Fruit fly (Drosophila melanogaster) whole organism, embryonic: Measurements from ENCODE around the gene RabX5.

Source experiments
- Aef1 ChIP-seq: fragments of 200-800 bp; sonication (Bioruptor generic); IDR thresholded peaks from 3 replicates; pipeline ENCODE4 v1.3.6; 2022; ENCODE audit warnings: missing biosample characterization, missing genetic modification characterization
- Bgb ChIP-seq: fragments of 200-800 bp; sonication (Bioruptor generic); IDR thresholded peaks from 2 replicates; pipeline ENCODE4 v1.3.6; 2022; ENCODE audit warnings: missing biosample characterization, missing genetic modification characterization; ENCODE audit not compliant: partially characterized antibody
- Blimp-1 ChIP-seq: fragments of 200-800 bp; sonication (Bioruptor generic); optimal IDR thresholded peaks from 3 replicates; lab custom pipeline; 2018; ENCODE audit warnings: missing biosample characterization, missing genetic modification characterization, mild to moderate bottlenecking, moderate library complexity, missing genetic modification reagents
- BtbVII ChIP-seq: fragments of 200-800 bp; sonication (Bioruptor generic); optimal IDR thresholded peaks from 3 replicates; lab custom pipeline; 2017; ENCODE audit warnings: missing biosample characterization, mild to moderate bottlenecking, missing genetic modification characterization
- CG12155 ChIP-seq: fragments of 200-800 bp; sonication (Bioruptor generic); optimal IDR thresholded peaks from 3 replicates; lab custom pipeline; 2016; ENCODE audit warnings: missing biosample characterization, missing genetic modification characterization
- CG14860 ChIP-seq: fragments of 200-800 bp; sonication (Bioruptor generic); IDR thresholded peaks from 3 replicates; pipeline ENCODE4 v1.3.6; 2022; ENCODE audit warnings: missing biosample characterization, missing genetic modification characterization; ENCODE audit not compliant: partially characterized antibody
- CG1647 ChIP-seq: fragments of 200-800 bp; sonication (Bioruptor generic); optimal IDR thresholded peaks from 3 replicates; lab custom pipeline; 2016; ENCODE audit warnings: missing biosample characterization, missing genetic modification characterization
- CG17829 ChIP-seq: fragments of 200-800 bp; optimal IDR thresholded peaks from 2 replicates; lab custom pipeline; 2019; ENCODE audit warnings: missing biosample characterization, mild to moderate bottlenecking, missing genetic modification characterization, moderate library complexity
- CG2202 ChIP-seq: fragments of 200-800 bp; sonication (Bioruptor generic); optimal IDR thresholded peaks from 2 replicates; lab custom pipeline; 2018; ENCODE audit warnings: missing biosample characterization, mild to moderate bottlenecking, missing genetic modification characterization
- CG2875 ChIP-seq: fragments of 200-800 bp; sonication (Bioruptor generic); optimal IDR thresholded peaks from 2 replicates; lab custom pipeline; 2017; ENCODE audit warnings: missing biosample characterization, mild to moderate bottlenecking, missing genetic modification characterization, missing genetic modification reagents
- CG30431 ChIP-seq: fragments of 200-800 bp; sonication (Bioruptor generic); optimal IDR thresholded peaks from 2 replicates; lab custom pipeline; 2017; ENCODE audit warnings: missing biosample characterization, missing genetic modification characterization
- CG6791 ChIP-seq: fragments of 200-800 bp; sonication (Bioruptor generic); IDR thresholded peaks from 3 replicates; pipeline ENCODE4 v1.3.6; 2022; ENCODE audit warnings: missing biosample characterization, missing genetic modification characterization; ENCODE audit not compliant: partially characterized antibody
- CG6854 ChIP-seq: fragments of 200-800 bp; sonication (Bioruptor generic); optimal IDR thresholded peaks from 3 replicates; lab custom pipeline; 2017; ENCODE audit warnings: missing biosample characterization, mild to moderate bottlenecking, missing genetic modification characterization
- CG7372 ChIP-seq: fragments of 200-800 bp; sonication (Bioruptor generic); IDR thresholded peaks from 2 replicates; pipeline ENCODE4 v1.3.6; 2022; ENCODE audit warnings: missing biosample characterization, missing genetic modification characterization
- CG7963 ChIP-seq: fragments of 200-800 bp; sonication (Bioruptor generic); IDR thresholded peaks from 3 replicates; pipeline ENCODE4 v1.3.6; 2022; ENCODE audit warnings: missing biosample characterization, missing genetic modification characterization; ENCODE audit not compliant: partially characterized antibody
- CG8359 ChIP-seq: fragments of 200-800 bp; sonication (Bioruptor generic); optimal IDR thresholded peaks from 2 replicates; lab custom pipeline; 2017; ENCODE audit warnings: missing biosample characterization, mild to moderate bottlenecking, missing genetic modification characterization, borderline replicate concordance
- CG9876 ChIP-seq: fragments of 200-800 bp; sonication (Bioruptor generic); optimal IDR thresholded peaks from 2 replicates; lab custom pipeline; 2016; ENCODE audit warnings: missing biosample characterization, missing genetic modification characterization
- Deaf1 ChIP-seq: fragments of 200-800 bp; optimal IDR thresholded peaks from 3 replicates; lab custom pipeline; 2019; ENCODE audit warnings: missing biosample characterization, mild to moderate bottlenecking, missing genetic modification characterization, moderate library complexity
- Dll ChIP-seq: fragments of 200-800 bp; sonication (Bioruptor generic); IDR thresholded peaks from 4 replicates; pipeline ENCODE4 v1.3.6; 2022; ENCODE audit warnings: missing biosample characterization, missing genetic modification characterization; ENCODE audit not compliant: partially characterized antibody
- Dp ChIP-seq: fragments of 200-800 bp; sonication (Bioruptor generic); optimal IDR thresholded peaks from 2 replicates; lab custom pipeline; 2018; ENCODE audit warnings: missing biosample characterization, mild to moderate bottlenecking, missing genetic modification characterization, moderate library complexity
- E2f2 ChIP-seq: fragments of 200-800 bp; sonication (Bioruptor generic); IDR thresholded peaks from 2 replicates; pipeline ENCODE4 v1.3.6; 2022; ENCODE audit warnings: missing biosample characterization, missing genetic modification characterization
- Meics ChIP-seq: fragments of 200-800 bp; sonication (Bioruptor generic); optimal IDR thresholded peaks from 2 replicates; lab custom pipeline; 2017; ENCODE audit warnings: missing biosample characterization, mild to moderate bottlenecking, missing genetic modification characterization
- NK7.1 ChIP-seq: fragments of 200-800 bp; sonication (Bioruptor generic); optimal IDR thresholded peaks from 3 replicates; lab custom pipeline; 2016; ENCODE audit warnings: missing biosample characterization, missing genetic modification characterization
- Ravus ChIP-seq: fragments of 200-800 bp; sonication (Bioruptor generic); IDR thresholded peaks from 2 replicates; pipeline ENCODE4 v1.3.6; 2022; ENCODE audit warnings: missing biosample characterization, missing genetic modification characterization
- Stat92E ChIP-seq, 3 experiments: fragments of >200 bp in 2 of 3; fragments of 200-800 bp in 1 of 3; sonication (Bioruptor generic) in 1 of 3; optimal IDR thresholded peaks; 2 replicates each; lab custom pipeline; 2017 to 2019; ENCODE audit warnings: missing biosample characterization in 3 of 3, missing genetic modification characterization in 3 of 3, mild to moderate bottlenecking in 1 of 3, moderate library complexity in 1 of 3
- Vsx1 ChIP-seq: fragments of 200-800 bp; sonication (Bioruptor generic); optimal IDR thresholded peaks from 2 replicates; lab custom pipeline; 2017; ENCODE audit warnings: missing biosample characterization, mild to moderate bottlenecking, missing genetic modification characterization, missing genetic modification reagents
- ase ChIP-seq: fragments of 200-800 bp; sonication (Bioruptor generic); IDR thresholded peaks from 3 replicates; pipeline ENCODE4 v1.3.6; 2022; ENCODE audit warnings: missing biosample characterization, missing genetic modification characterization
- bsh ChIP-seq, 2 experiments: fragments of 200-800 bp; sonication (Bioruptor generic); optimal IDR thresholded peaks; 2 replicates each; lab custom pipeline; 2017 to 2018; ENCODE audit warnings: mild to moderate bottlenecking in 2 of 2, missing biosample characterization in 2 of 2, missing genetic modification characterization in 2 of 2, moderate library complexity in 1 of 2
- dysf ChIP-seq: fragments of 200-800 bp; sonication (Bioruptor generic); IDR thresholded peaks from 3 replicates; pipeline ENCODE4 v1.3.6; 2022; ENCODE audit warnings: missing biosample characterization, missing genetic modification characterization
- en ChIP-seq: fragments of 200-800 bp; sonication (Bioruptor generic); optimal IDR thresholded peaks from 2 replicates; lab custom pipeline; 2016; ENCODE audit warnings: missing biosample characterization, missing genetic modification characterization
- eve ChIP-seq, 2 experiments: fragments of >200 bp; optimal IDR thresholded peaks; 2 replicates each; lab custom pipeline; 2017; ENCODE audit warnings: missing biosample characterization in 2 of 2, missing genetic modification characterization in 2 of 2
- ftz-f1 ChIP-seq: fragments of 200-800 bp; sonication (Bioruptor generic); optimal IDR thresholded peaks from 2 replicates; lab custom pipeline; 2016; ENCODE audit warnings: missing biosample characterization, missing genetic modification characterization
- gcm ChIP-seq: fragments of 200-800 bp; sonication (Bioruptor generic); optimal IDR thresholded peaks from 2 replicates; lab custom pipeline; 2019; ENCODE audit warnings: missing biosample characterization, mild to moderate bottlenecking, missing genetic modification characterization, moderate library complexity
- lab ChIP-seq: fragments of 200-800 bp; sonication (Bioruptor generic); optimal IDR thresholded peaks from 3 replicates; lab custom pipeline; 2017; ENCODE audit warnings: missing biosample characterization, missing genetic modification characterization, mild to moderate bottlenecking, moderate library complexity, missing genetic modification reagents
- lov ChIP-seq, 2 experiments: fragments of 200-800 bp in 1 of 2; fragments of >200 bp in 1 of 2; sonication (Bioruptor generic) in 1 of 2; IDR thresholded peaks in 1 of 2; optimal IDR thresholded peaks in 1 of 2; 2 replicates in 1 of 2; 3 replicates in 1 of 2; pipeline versions ENCODE4 v1.3.6 to Lab custom; 2017 to 2022; ENCODE audit warnings: missing biosample characterization in 1 of 2, missing genetic modification characterization in 1 of 2
- pfk ChIP-seq: fragments of 200-800 bp; sonication (Bioruptor generic); optimal IDR thresholded peaks from 2 replicates; lab custom pipeline; 2018; ENCODE audit warnings: missing biosample characterization, mild to moderate bottlenecking, missing genetic modification characterization, moderate library complexity
- pnt ChIP-seq: fragments of 200-800 bp; sonication (Bioruptor generic); optimal IDR thresholded peaks from 3 replicates; lab custom pipeline; 2016; ENCODE audit warnings: missing biosample characterization, missing genetic modification characterization
- pzg ChIP-seq: fragments of 200-800 bp; sonication (Bioruptor generic); optimal IDR thresholded peaks from 3 replicates; lab custom pipeline; 2018; ENCODE audit warnings: missing biosample characterization, mild to moderate bottlenecking, missing genetic modification characterization, moderate library complexity
- tio ChIP-seq: fragments of 200-800 bp; sonication (Bioruptor generic); optimal IDR thresholded peaks from 2 replicates; lab custom pipeline; 2017; ENCODE audit warnings: missing biosample characterization, missing genetic modification characterization, inconsistent platforms
- vvl ChIP-seq: fragments of 200-800 bp; sonication (Bioruptor generic); IDR thresholded peaks from 2 replicates; pipeline ENCODE4 v1.3.6; 2022; ENCODE audit warnings: missing biosample characterization, missing genetic modification characterization
- wek ChIP-seq: fragments of 200-800 bp; sonication (Bioruptor generic); optimal IDR thresholded peaks from 3 replicates; lab custom pipeline; 2018; ENCODE audit warnings: missing biosample characterization, mild to moderate bottlenecking, missing genetic modification characterization, moderate library complexity
- zen2 ChIP-seq: fragments of 200-800 bp; sonication (Bioruptor generic); IDR thresholded peaks from 3 replicates; pipeline ENCODE4 v1.3.6; 2022; ENCODE audit warnings: missing biosample characterization, missing genetic modification characterization; ENCODE audit not compliant: partially characterized antibody

The RabX5 gene

dm6 chr3L:1639185-1639812 lies 30.6 kb downstream of the RabX5 start, which contains the start of the genes Mettl2 and Bgb (continued):
- TF ChIP-seq CG14860 (peak; percentile 75), Ravus (GFP tag; lab: Robert Waterston, UW) (no peak), wek (no peak), gcm (GFP tag; lab: Kevin White, UChicago) (peak; percentile 31), en (peak; percentile 53), CG6791 (GFP tag; lab: Robert Waterston, UW) (0 out of 3 replicates have a peak, but pooled peaks have one; percentile 16), CG6854 (GFP tag; lab: Kevin White, UChicago) (no peak), Aef1 (peak; percentile 85), Meics (GFP tag; lab: Kevin White, UChicago) (peak; percentile 75), CG9876 (GFP tag; lab: Kevin White, UChicago) (peak; percentile 62), tio (GFP tag; lab: Kevin White, UChicago) (no peak), lab (GFP tag; lab: Kevin White, UChicago) (peak; percentile 78), Blimp-1 (GFP tag; lab: Kevin White, UChicago) (no peak), CG2875 (GFP tag; lab: Kevin White, UChicago) (no peak), Bgb (GFP tag; lab: Robert Waterston, UW) (peak; percentile 88), CG1647 (GFP tag; lab: Kevin White, UChicago) (peak; percentile 75), Stat92E (GFP tag; optimal IDR thresholded peaks at IDR 0.05; lab: Kevin White, UChicago) (no peak), dysf (GFP tag; lab: Robert Waterston, UW) (peak; percentile 87), CG30431 (GFP tag; lab: Kevin White, UChicago) (peak; percentile 52), lov (optimal IDR thresholded peaks at IDR 0.05; lab: Kevin White, UChicago) (no peak), lov (GFP tag; IDR thresholded peaks at IDR 0.05; lab: Robert Waterston, UW) (0 out of 3 replicates have a peak, but pooled peaks have one; percentile 29), Dll (GFP tag; lab: Robert Waterston, UW) (peak; percentile 85), CG7372 (GFP tag; lab: Robert Waterston, UW) (peak; percentile 83), vvl (peak; percentile 81), NK7.1 (GFP tag; lab: Kevin White, UChicago) (peak; percentile 48), CG7963 (GFP tag; lab: Robert Waterston, UW) (peak; percentile 40; the same call in 2 of the 3 replicates), Deaf1 (peak; percentile 27), pfk (GFP tag; lab: Kevin White, UChicago) (no peak), bsh (GFP tag; optimal IDR thresholded peaks at IDR 0.05; lab: Kevin White, UChicago) (peak in 1 of 2 experiments; percentile 67), zen2 (no peak), ase (peak; percentile 82; the same call in 2 of the 3 replicates), CG2202 (tag; lab: Kevin White, UChicago) (peak; percentile 1), ftz-f1 (GFP tag; lab: Kevin White, UChicago) (peak; percentile 28), BtbVII (GFP tag; lab: Kevin White, UChicago) (peak; percentile 8), CG8359 (peak; percentile 24)
- TF ChIP-seq, all 482 proteins: peak for 351

DNA sequence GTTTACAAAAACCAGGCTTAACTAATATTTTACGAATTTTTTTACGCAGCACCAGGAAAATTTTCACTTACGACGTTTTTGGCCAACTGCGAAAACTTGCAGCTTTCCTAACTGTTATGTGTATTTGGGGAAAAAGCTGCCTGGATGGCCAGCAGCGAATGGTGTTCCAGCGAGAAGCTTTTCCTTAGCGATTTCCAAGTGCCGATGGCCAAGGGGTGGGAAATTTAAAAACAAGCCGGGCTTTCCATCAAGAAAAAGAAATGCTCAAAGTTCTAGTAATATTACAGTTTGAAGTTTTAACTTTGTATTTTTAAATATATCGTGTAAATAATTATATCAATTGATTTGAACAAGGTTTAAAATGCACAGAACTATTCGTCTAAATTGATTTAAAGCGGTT lies 32.3 kb downstream of the RabX5 start, which contains the start of gene nSyb:
TSS of gene nSyb (minus strand) at position 101 of the 400 bp plus-strand sequence.
- TF ChIP-seq E2f2 (peak; percentile 44; the same call in 1 of the 2 replicates), CG1647 (GFP tag; lab: Kevin White, UChicago) (no peak), Vsx1 (GFP tag; lab: Kevin White, UChicago) (no peak), pzg (GFP tag; lab: Kevin White, UChicago) (peak; percentile 1), CG12155 (peak; percentile 85), Dp (GFP tag; lab: Kevin White, UChicago) (peak; percentile 48), CG17829 (no peak), eve (GFP tag; optimal IDR thresholded peaks at IDR 0.05; lab: Kevin White, UChicago) (no peak), pnt (GFP tag; lab: Kevin White, UChicago) (no peak)
- TF ChIP-seq, all 482 proteins: peak for 4
